Worm (Caenorhabditis elegans) whole organism, L4/young adult: ENCODE results near the gene ubc-20.

Experiments
- W03F9.2 ChIP-seq: fragments of 150-350 bp; optimal IDR thresholded peaks from 2 replicates; lab custom pipeline; 2014; ENCODE audit warnings: missing biosample characterization, missing genetic modification characterization
- dao-5 ChIP-seq: sonication (generic microtip); optimal IDR thresholded peaks from 2 replicates; lab custom pipeline; 2016; ENCODE audit warnings: missing genotype, missing genetic modification characterization, moderate library complexity, missing compliant biosample characterization
- him-1 ChIP-seq: sonication (generic microtip); optimal IDR thresholded peaks from 2 replicates; lab custom pipeline; 2016; ENCODE audit warnings: missing genotype, missing genetic modification reagents, missing genetic modification characterization, missing compliant biosample characterization

ce11 chrIII:177715-178114, 10.9 kb upstream of the ubc-20 start, which contains the start of gene F40G9.14:
- no peak for TF ChIP-seq W03F9.2 (tag; lab: Kevin White, UChicago)
- no peak for TF ChIP-seq dao-5 (tag; lab: Kevin White, UChicago)
- TF ChIP-seq him-1 (tag; lab: Kevin White, UChicago): no peak
